Fruit fly (Drosophila melanogaster): ENCODE data around the gene Sh3beta.

The Sh3beta gene

dm6 chr3L:7344965-7345427 lies 24.1 kb downstream of the Sh3beta start, which contains the start of gene Cln7 (continued):
- no peak for TF ChIP-seq Neu2 (GFP tag; optimal IDR thresholded peaks at IDR 0.05; ENCODE audit: borderline replicate concordance)
- TF ChIP-seq Meics (GFP tag; optimal IDR thresholded peaks at IDR 0.05): peak; percentile 10
- peak; percentile 61 for TF ChIP-seq cg (GFP tag; optimal IDR thresholded peaks at IDR 0.05)
- TF ChIP-seq chinmo (GFP tag; IDR thresholded peaks at IDR 0.05; ENCODE audit: partially characterized antibody): peak; percentile 87; the same call in 2 of the 4 replicates
- no peak for TF ChIP-seq CG4328 (GFP tag; optimal IDR thresholded peaks at IDR 0.05)
- TF ChIP-seq sug (tag; optimal IDR thresholded peaks at IDR 0.05): peak; percentile 52
- peak; percentile 71; the same call in 1 of the 2 replicates for TF ChIP-seq CG8765 (GFP tag; IDR thresholded peaks at IDR 0.05)
- TF ChIP-seq wdn (GFP tag; IDR thresholded peaks at IDR 0.05): no peak
- TF ChIP-seq Antp (GFP tag; optimal IDR thresholded peaks at IDR 0.05): no peak
- peak in 1 of 3 experiments; percentile 88 for TF ChIP-seq Stat92E (GFP tag; optimal IDR thresholded peaks at IDR 0.05)
- TF ChIP-seq CG8924 (tag; optimal IDR thresholded peaks at IDR 0.05): peak; percentile 63
- TF ChIP-seq knrl (GFP tag; IDR thresholded peaks at IDR 0.05; ENCODE audit: partially characterized antibody): 0 out of 3 replicates have a peak, but pooled peaks have one; percentile 27
- TF ChIP-seq CG17328 (GFP tag; IDR thresholded peaks at IDR 0.05): no peak
- TF ChIP-seq CG10147 (GFP tag; optimal IDR thresholded peaks at IDR 0.05): peak; percentile 42
- TF ChIP-seq dpn (GFP tag; optimal IDR thresholded peaks at IDR 0.05): no peak
- TF ChIP-seq zfh1 (GFP tag; IDR thresholded peaks at IDR 0.05): peak; percentile 19; the same call in 1 of the 3 replicates
- no peak for TF ChIP-seq CG18764 (GFP tag; optimal IDR thresholded peaks at IDR 0.05)
- peak; percentile 31 for TF ChIP-seq CG6765 (GFP tag; optimal IDR thresholded peaks at IDR 0.05)
- TF ChIP-seq phol (tag; optimal IDR thresholded peaks at IDR 0.05): no peak
- TF ChIP-seq CG43689 (GFP tag; IDR thresholded peaks at IDR 0.05): no peak
- peak; percentile 72 for TF ChIP-seq MESR4 (GFP tag; optimal IDR thresholded peaks at IDR 0.05)
- peak; percentile 43 for TF ChIP-seq gcm (GFP tag; optimal IDR thresholded peaks at IDR 0.05)
- peak; percentile 70 for TF ChIP-seq Nf-YC (tag; optimal IDR thresholded peaks at IDR 0.05)
- peak; percentile 57 for TF ChIP-seq Hmr (GFP tag; optimal IDR thresholded peaks at IDR 0.05)
- TF ChIP-seq CG6654 (GFP tag; optimal IDR thresholded peaks at IDR 0.05): no peak
- peak; percentile 69 for TF ChIP-seq CG34376 (GFP tag; optimal IDR thresholded peaks at IDR 0.05)
- TF ChIP-seq CG16779 (GFP tag; IDR thresholded peaks at IDR 0.05): 0 out of 2 replicates have a peak, but pooled peaks have one; percentile 26
- no peak for TF ChIP-seq CG14667 (GFP tag; IDR thresholded peaks at IDR 0.05)
- peak; percentile 58; the same call in 1 of the 3 replicates for TF ChIP-seq Dbx (GFP tag; IDR thresholded peaks at IDR 0.05)
- TF ChIP-seq tna (GFP tag; IDR thresholded peaks at IDR 0.05; ENCODE audit: partially characterized antibody): peak; percentile 57; the same call in 1 of the 2 replicates
- peak; percentile 9 for TF ChIP-seq CG13624 (GFP tag; optimal IDR thresholded peaks at IDR 0.05)
- TF ChIP-seq HLHmδ (GFP tag; optimal IDR thresholded peaks at IDR 0.05): peak; percentile 80
- peak; percentile 50 for TF ChIP-seq CG17912 (GFP tag; optimal IDR thresholded peaks at IDR 0.05)
- TF ChIP-seq CG5245 (GFP tag; optimal IDR thresholded peaks at IDR 0.05): no peak
- TF ChIP-seq seq (GFP tag; IDR thresholded peaks at IDR 0.05): peak; percentile 25; the same call in 1 of the 2 replicates
- TF ChIP-seq CG10274 (GFP tag; optimal IDR thresholded peaks at IDR 0.05): no peak
- TF ChIP-seq CG18599 (GFP tag; optimal IDR thresholded peaks at IDR 0.05): peak; percentile 31
- TF ChIP-seq CHES-1-like (GFP tag; optimal IDR thresholded peaks at IDR 0.05): peak; percentile 38
- TF ChIP-seq CG12391 (tag; optimal IDR thresholded peaks at IDR 0.05): peak; percentile 12
- TF ChIP-seq Adf1 (GFP tag; IDR thresholded peaks at IDR 0.05): peak; percentile 85
- peak; percentile 43; the same call in 1 of the 2 replicates for TF ChIP-seq rib (GFP tag; IDR thresholded peaks at IDR 0.05)
- TF ChIP-seq Ets97D (GFP tag; optimal IDR thresholded peaks at IDR 0.05): peak; percentile 9
- TF ChIP-seq CG15601 (tag; optimal IDR thresholded peaks at IDR 0.05): peak; percentile 22
- TF ChIP-seq Eip74EF (GFP tag; optimal IDR thresholded peaks at IDR 0.05): peak in 1 of 2 experiments; percentile 29
- TF ChIP-seq pan (optimal IDR thresholded peaks at IDR 0.05): no peak
- peak in 1 of 2 experiments; percentile 17 for TF ChIP-seq pan (GFP tag; optimal IDR thresholded peaks at IDR 0.05 in 1 of 2, IDR thresholded peaks at IDR 0.05 in 1 of 2)
- TF ChIP-seq unpg (GFP tag; optimal IDR thresholded peaks at IDR 0.05): peak; percentile 40
- no peak for TF ChIP-seq trh (GFP tag; optimal IDR thresholded peaks at IDR 0.05)
- TF ChIP-seq Spps (tag; optimal IDR thresholded peaks at IDR 0.05): no peak
